Fruit fly (Drosophila melanogaster) whole organism, prepupa: ENCODE data around the gene CG18131.

Experiments
- Blimp-1 ChIP-seq: fragments of 200-800 bp; sonication (Bioruptor generic); optimal IDR thresholded peaks from 3 replicates; lab custom pipeline; 2017; ENCODE audit warnings: missing biosample characterization, missing genetic modification characterization, mild to moderate bottlenecking, moderate library complexity, missing genetic modification reagents
- CG10631 ChIP-seq: fragments of 200-800 bp; sonication (Bioruptor generic); optimal IDR thresholded peaks from 2 replicates; lab custom pipeline; 2016; ENCODE audit warnings: missing biosample characterization, missing genetic modification characterization
- CG10669 ChIP-seq: fragments of 200-800 bp; sonication (Bioruptor generic); optimal IDR thresholded peaks from 3 replicates; lab custom pipeline; 2018; ENCODE audit warnings: missing biosample characterization, mild to moderate bottlenecking, missing genetic modification characterization, moderate library complexity
- CG11294 ChIP-seq: fragments of 200-800 bp; sonication (Bioruptor generic); IDR thresholded peaks from 2 replicates; pipeline ENCODE4 v1.3.6; 2022; ENCODE audit warnings: missing biosample characterization, missing genetic modification characterization
- CG11762 ChIP-seq: fragments of 200-800 bp; sonication (Bioruptor generic); optimal IDR thresholded peaks from 3 replicates; lab custom pipeline; 2016; ENCODE audit warnings: missing biosample characterization, missing genetic modification characterization; ENCODE audit not compliant: insufficient read depth
- CG1621 ChIP-seq: fragments of 200-800 bp; sonication (Bioruptor generic); optimal IDR thresholded peaks from 3 replicates; lab custom pipeline; 2018; ENCODE audit warnings: missing biosample characterization, mild to moderate bottlenecking, missing genetic modification characterization
- CG16779 ChIP-seq: fragments of 200-800 bp; sonication (Bioruptor generic); optimal IDR thresholded peaks from 3 replicates; lab custom pipeline; 2017; ENCODE audit warnings: missing biosample characterization, mild to moderate bottlenecking, missing genetic modification characterization
- CG3032 ChIP-seq: fragments of 200-800 bp; optimal IDR thresholded peaks from 2 replicates; lab custom pipeline; 2019; ENCODE audit warnings: missing biosample characterization, mild to moderate bottlenecking, missing genetic modification characterization, moderate library complexity
- CG31627 ChIP-seq: fragments of 200-800 bp; sonication (Bioruptor generic); optimal IDR thresholded peaks from 3 replicates; lab custom pipeline; 2016; ENCODE audit warnings: missing biosample characterization, missing genetic modification characterization
- CG32006 ChIP-seq: fragments of 200-800 bp; sonication (Bioruptor generic); optimal IDR thresholded peaks from 3 replicates; lab custom pipeline; 2017; ENCODE audit warnings: missing biosample characterization, mild to moderate bottlenecking, missing genetic modification characterization
- CG4318 ChIP-seq: fragments of 200-800 bp; sonication (Bioruptor generic); optimal IDR thresholded peaks from 3 replicates; lab custom pipeline; 2017; ENCODE audit warnings: missing biosample characterization, mild to moderate bottlenecking, missing genetic modification characterization
- CG6163 ChIP-seq: fragments of 200-800 bp; sonication (Bioruptor generic); IDR thresholded peaks from 3 replicates; pipeline ENCODE4 v1.3.6; 2022; ENCODE audit warnings: missing biosample characterization, missing genetic modification characterization
- CG6276 ChIP-seq: fragments of 200-800 bp; sonication (Bioruptor generic); optimal IDR thresholded peaks from 2 replicates; lab custom pipeline; 2017; ENCODE audit warnings: missing biosample characterization, mild to moderate bottlenecking, missing genetic modification characterization
- CG6792 ChIP-seq: fragments of 200-800 bp; sonication (Bioruptor generic); optimal IDR thresholded peaks from 3 replicates; lab custom pipeline; 2016; ENCODE audit warnings: missing biosample characterization, missing genetic modification characterization
- CG6808 ChIP-seq: fragments of 200-800 bp; sonication (Bioruptor generic); optimal IDR thresholded peaks from 3 replicates; lab custom pipeline; 2017; ENCODE audit warnings: missing biosample characterization, missing genetic modification characterization, mild to moderate bottlenecking, moderate library complexity, missing genetic modification reagents
- CG6854 ChIP-seq: fragments of 200-800 bp; sonication (Bioruptor generic); optimal IDR thresholded peaks from 2 replicates; lab custom pipeline; 2017; ENCODE audit warnings: missing biosample characterization, mild to moderate bottlenecking, missing genetic modification characterization
- CG8319 ChIP-seq: fragments of 200-800 bp; sonication (Bioruptor generic); optimal IDR thresholded peaks from 3 replicates; lab custom pipeline; 2016; ENCODE audit warnings: missing biosample characterization, missing genetic modification characterization
- CG9139 ChIP-seq: fragments of 200-800 bp; sonication (Bioruptor generic); optimal IDR thresholded peaks from 3 replicates; lab custom pipeline; 2017; ENCODE audit warnings: missing biosample characterization, mild to moderate bottlenecking, missing genetic modification characterization
- Eip78C ChIP-seq: fragments of 200-800 bp; sonication (Bioruptor generic); peaks from one replicate; lab custom pipeline; 2016; ENCODE audit warnings: missing biosample characterization, missing genetic modification characterization
- Eip93F ChIP-seq: fragments of 200-800 bp; sonication (Bioruptor generic); optimal IDR thresholded peaks from 2 replicates; lab custom pipeline; 2016; ENCODE audit warnings: missing biosample characterization, mild to moderate bottlenecking, missing genetic modification characterization
- Ets21C ChIP-seq: fragments of 200-800 bp; sonication (Bioruptor generic); optimal IDR thresholded peaks from 3 replicates; lab custom pipeline; 2016; ENCODE audit warnings: missing biosample characterization, missing genetic modification characterization
- Ets96B ChIP-seq: fragments of 200-800 bp; optimal IDR thresholded peaks from 2 replicates; lab custom pipeline; 2019; ENCODE audit warnings: missing biosample characterization, mild to moderate bottlenecking, missing genetic modification characterization, moderate library complexity
- Gug ChIP-seq: fragments of 200-800 bp; sonication (Bioruptor generic); IDR thresholded peaks from 2 replicates; pipeline ENCODE4 v1.3.6; 2022; ENCODE audit warnings: missing biosample characterization, missing genetic modification characterization
- Hr38 ChIP-seq: sonication (Bioruptor generic); optimal IDR thresholded peaks from 2 replicates; lab custom pipeline; 2016; ENCODE audit warnings: missing biosample characterization, missing genetic modification characterization
- Hr4 ChIP-seq: fragments of 200-800 bp; sonication (Bioruptor generic); optimal IDR thresholded peaks from 3 replicates; lab custom pipeline; 2016; ENCODE audit warnings: missing biosample characterization, missing genetic modification characterization
- Lpt ChIP-seq: fragments of 200-800 bp; sonication (Bioruptor generic); optimal IDR thresholded peaks from 3 replicates; lab custom pipeline; 2016; ENCODE audit warnings: missing biosample characterization, missing genetic modification characterization
- Met ChIP-seq: fragments of 200-800 bp; sonication (Bioruptor generic); optimal IDR thresholded peaks from 3 replicates; lab custom pipeline; 2016; ENCODE audit warnings: missing biosample characterization, missing genetic modification characterization
- OdsH ChIP-seq: fragments of 200-800 bp; sonication (Bioruptor generic); optimal IDR thresholded peaks from 3 replicates; lab custom pipeline; 2016; ENCODE audit warnings: missing biosample characterization, missing genetic modification characterization
- Smox ChIP-seq: fragments of 200-800 bp; sonication (Bioruptor generic); optimal IDR thresholded peaks from 3 replicates; lab custom pipeline; 2016; ENCODE audit warnings: missing biosample characterization, missing genetic modification characterization
- Sox102F ChIP-seq: fragments of 200-800 bp; sonication (Bioruptor generic); optimal IDR thresholded peaks from 2 replicates; lab custom pipeline; 2016; ENCODE audit warnings: missing biosample characterization, mild to moderate bottlenecking, missing genetic modification characterization
- Sox14 ChIP-seq: fragments of 200-800 bp; sonication (Bioruptor generic); optimal IDR thresholded peaks from 3 replicates; lab custom pipeline; 2016; ENCODE audit warnings: missing biosample characterization, missing genetic modification characterization
- Sox15 ChIP-seq: fragments of 200-800 bp; sonication (Bioruptor generic); optimal IDR thresholded peaks from 3 replicates; lab custom pipeline; 2016; ENCODE audit warnings: missing biosample characterization, missing genetic modification characterization
- achi ChIP-seq: fragments of 200-800 bp; sonication (Bioruptor generic); optimal IDR thresholded peaks from 3 replicates; lab custom pipeline; 2016; ENCODE audit warnings: missing biosample characterization, missing genetic modification characterization
- acj6 ChIP-seq: fragments of 200-800 bp; sonication (Bioruptor generic); optimal IDR thresholded peaks from 3 replicates; lab custom pipeline; 2016; ENCODE audit warnings: missing biosample characterization, missing genetic modification characterization
- cyc ChIP-seq: fragments of 200-800 bp; sonication (Bioruptor generic); optimal IDR thresholded peaks from 3 replicates; lab custom pipeline; 2016; ENCODE audit warnings: missing biosample characterization, missing genetic modification characterization
- dac ChIP-seq: fragments of 200-800 bp; sonication (Bioruptor generic); optimal IDR thresholded peaks from 2 replicates; lab custom pipeline; 2017; ENCODE audit warnings: missing biosample characterization, mild to moderate bottlenecking, missing genetic modification characterization
- dsx ChIP-seq: fragments of 200-800 bp; optimal IDR thresholded peaks from 3 replicates; lab custom pipeline; 2019; ENCODE audit warnings: missing biosample characterization, mild to moderate bottlenecking, missing genetic modification characterization, moderate library complexity; ENCODE audit not compliant: poor library complexity, severe bottlenecking
- eg ChIP-seq: fragments of 200-800 bp; sonication (Bioruptor generic); IDR thresholded peaks from 3 replicates; pipeline ENCODE4 v1.3.6; 2022; ENCODE audit warnings: missing biosample characterization, missing genetic modification characterization
- esn ChIP-seq: fragments of 200-800 bp; sonication (Bioruptor generic); optimal IDR thresholded peaks from 2 replicates; lab custom pipeline; 2016; ENCODE audit warnings: missing biosample characterization, mild to moderate bottlenecking, missing genetic modification characterization, moderate library complexity
- fd85E ChIP-seq: fragments of 200-800 bp; sonication (Bioruptor generic); optimal IDR thresholded peaks from 3 replicates; lab custom pipeline; 2016; ENCODE audit warnings: missing biosample characterization, missing genetic modification characterization
- fkh ChIP-seq: fragments of 200-800 bp; sonication (Bioruptor generic); optimal IDR thresholded peaks from 3 replicates; lab custom pipeline; 2017; ENCODE audit warnings: missing biosample characterization, mild to moderate bottlenecking, missing genetic modification characterization, moderate library complexity
- lz ChIP-seq: fragments of 200-800 bp; sonication (Bioruptor generic); optimal IDR thresholded peaks from 3 replicates; lab custom pipeline; 2016; ENCODE audit warnings: missing biosample characterization, missing genetic modification characterization
- pdm3 ChIP-seq: fragments of 200-800 bp; sonication (Bioruptor generic); optimal IDR thresholded peaks from 3 replicates; lab custom pipeline; 2016; ENCODE audit warnings: missing biosample characterization, missing genetic modification characterization
- salr ChIP-seq, 2 experiments: fragments of 200-800 bp; sonication (Bioruptor generic); optimal IDR thresholded peaks; 3 replicates each; lab custom pipeline; 2016 to 2018; ENCODE audit warnings: missing biosample characterization in 2 of 2, missing genetic modification characterization in 2 of 2, mild to moderate bottlenecking in 1 of 2
- spab ChIP-seq: fragments of 200-800 bp; sonication (Bioruptor generic); optimal IDR thresholded peaks from 2 replicates; lab custom pipeline; 2017; ENCODE audit warnings: missing biosample characterization, mild to moderate bottlenecking, missing genetic modification characterization, missing genetic modification reagents
- ss ChIP-seq, 2 experiments: fragments of 200-800 bp; sonication (Bioruptor generic); optimal IDR thresholded peaks; 2 replicates in 1 of 2; 3 replicates in 1 of 2; lab custom pipeline; 2017 to 2018; ENCODE audit warnings: mild to moderate bottlenecking in 2 of 2, missing biosample characterization in 2 of 2, missing genetic modification characterization in 2 of 2, moderate library complexity in 1 of 2
- svp ChIP-seq: fragments of 200-800 bp; sonication (Bioruptor generic); peaks from one replicate; lab custom pipeline; 2016; ENCODE audit warnings: missing biosample characterization, missing genetic modification characterization

The CG18131 gene

dm6 chr2L:1491791-1492345, 8.5 kb downstream of the CG18131 start, which contains the start of gene CG31928:
CG31928 (plus strand) TSS chr2L:1492295.
- no peak for TF ChIP-seq Ets21C
- no peak for TF ChIP-seq eg (GFP tag; lab: Robert Waterston, UW)
- peak; percentile 4 for TF ChIP-seq Met (GFP tag; lab: Kevin White, UChicago)
- peak; percentile 2 for TF ChIP-seq Eip78C
- TF ChIP-seq CG31627, result peak; percentile 21
- TF ChIP-seq lz, result peak; percentile 7
- TF ChIP-seq CG6854 (GFP tag; lab: Kevin White, UChicago), result no peak
- no peak for TF ChIP-seq fkh

dm6 chr2L:1485975-1486665, 14.3 kb downstream of the CG18131 start:
- TF ChIP-seq CG6163 (GFP tag; lab: Robert Waterston, UW) (peak; percentile 80), CG4318 (GFP tag; lab: Kevin White, UChicago) (peak; percentile 15), salr (GFP tag; optimal IDR thresholded peaks at IDR 0.05; lab: Kevin White, UChicago) (peak; percentile 65 to 73), spab (GFP tag; lab: Kevin White, UChicago) (peak; percentile 72), Met (GFP tag; lab: Kevin White, UChicago) (peak; percentile 65), Sox15 (peak; percentile 47), CG6808 (peak; percentile 75), CG11762 (GFP tag; lab: Kevin White, UChicago) (peak; percentile 64), CG6792 (GFP tag; lab: Kevin White, UChicago) (peak; percentile 64), acj6 (GFP tag; lab: Kevin White, UChicago) (peak; percentile 63), Eip78C (peak; percentile 93), achi (GFP tag; lab: Kevin White, UChicago) (peak; percentile 65), Gug (GFP tag; lab: Robert Waterston, UW) (peak; percentile 85), pdm3 (GFP tag; lab: Kevin White, UChicago) (peak; percentile 71), CG3032 (peak; percentile 83), CG8319 (peak; percentile 10), Ets96B (tag; lab: Kevin White, UChicago) (peak; percentile 67), CG16779 (tag; lab: Kevin White, UChicago) (peak; percentile 25), CG9139 (peak; percentile 60), CG6854 (GFP tag; lab: Kevin White, UChicago) (no peak), dac (peak; percentile 10), svp (GFP tag; lab: Kevin White, UChicago) (peak; percentile 90), CG6276 (peak; percentile 59), Smox (GFP tag; lab: Kevin White, UChicago) (peak; percentile 56), CG11294 (peak; percentile 69), CG10669 (GFP tag; lab: Kevin White, UChicago) (peak; percentile 83), CG31627 (peak; percentile 62), Hr38 (no peak), cyc (GFP tag; lab: Kevin White, UChicago) (peak; percentile 70), esn (GFP tag; lab: Kevin White, UChicago) (peak; percentile 74), Blimp-1 (GFP tag; lab: Kevin White, UChicago) (peak; percentile 15), Hr4 (GFP tag; lab: Kevin White, UChicago) (peak; percentile 79), OdsH (peak; percentile 65), lz (peak; percentile 62), dsx (GFP tag; lab: Kevin White, UChicago) (peak; percentile 65), ss (GFP tag; optimal IDR thresholded peaks at IDR 0.05; lab: Kevin White, UChicago) (peak; percentile 58 to 63), Eip93F (GFP tag; lab: Kevin White, UChicago) (peak; percentile 32), Sox14 (GFP tag; lab: Kevin White, UChicago) (peak; percentile 74), CG10631 (GFP tag; lab: Kevin White, UChicago) (peak; percentile 81), Lpt (GFP tag; lab: Kevin White, UChicago) (peak; percentile 41), fd85E (no peak), CG32006 (GFP tag; lab: Kevin White, UChicago) (peak; percentile 71), eg (GFP tag; lab: Robert Waterston, UW) (peak; percentile 62), Sox102F (GFP tag; lab: Kevin White, UChicago) (peak; percentile 70), CG1621 (peak; percentile 72), fkh (no peak)
